Worm (Caenorhabditis elegans) whole organism, L2 larva: ENCODE data around the gene snt-1.

ENCODE experiments used
- C34F6.9 ChIP-seq: fragments of 150-350 bp; optimal IDR thresholded peaks from 2 replicates; lab custom pipeline; 2014; ENCODE audit warnings: missing biosample characterization, missing genetic modification characterization
- F13H6.1 ChIP-seq: sonication (generic microtip); optimal IDR thresholded peaks from 2 replicates; lab custom pipeline; 2016; ENCODE audit warnings: missing genetic modification characterization, missing compliant biosample characterization
- R02D3.7 ChIP-seq: fragments of 150-350 bp; optimal IDR thresholded peaks from 2 replicates; lab custom pipeline; 2014; ENCODE audit warnings: missing biosample characterization, missing genetic modification characterization
- Y55F3AM.14 ChIP-seq: fragments of 200-800 bp; sonication (Bioruptor generic); optimal IDR thresholded peaks from 2 replicates; lab custom pipeline; 2018; ENCODE audit warnings: mild to moderate bottlenecking, missing genetic modification characterization, missing compliant biosample characterization
- ZK546.5 ChIP-seq: sonication (generic microtip); optimal IDR thresholded peaks from 2 replicates; lab custom pipeline; 2017; ENCODE audit warnings: missing biosample characterization, missing genetic modification characterization
- alr-1 ChIP-seq: fragments of 150-350 bp; optimal IDR thresholded peaks from 2 replicates; lab custom pipeline; 2014; ENCODE audit warnings: missing biosample characterization, missing genetic modification characterization
- aly-2 ChIP-seq: fragments of 150-350 bp; optimal IDR thresholded peaks from 2 replicates; lab custom pipeline; 2014; ENCODE audit warnings: missing biosample characterization, missing genetic modification characterization
- ama-1 ChIP-seq: fragments of 150-350 bp; optimal IDR thresholded peaks from 2 replicates; lab custom pipeline; 2018; ENCODE audit warnings: inconsistent platforms
- blmp-1 ChIP-seq: sonication (generic microtip); optimal IDR thresholded peaks from 2 replicates; lab custom pipeline; 2017; ENCODE audit warnings: missing genetic modification characterization, mild to moderate bottlenecking, missing compliant biosample characterization, antibody characterized with exemption, moderate library complexity; ENCODE audit not compliant: insufficient read depth
- ceh-16 ChIP-seq: fragments of 150-350 bp; optimal IDR thresholded peaks from 2 replicates; lab custom pipeline; 2014; ENCODE audit warnings: missing biosample characterization, missing genetic modification characterization
- ceh-82 ChIP-seq: fragments of 150-350 bp; optimal IDR thresholded peaks from 2 replicates; lab custom pipeline; 2014; ENCODE audit warnings: missing biosample characterization, missing genetic modification characterization
- crh-2 ChIP-seq: sonication (generic microtip); optimal IDR thresholded peaks from 2 replicates; lab custom pipeline; 2017; ENCODE audit warnings: missing biosample characterization, missing genetic modification characterization
- dmd-4 ChIP-seq: sonication (generic microtip); optimal IDR thresholded peaks from 2 replicates; lab custom pipeline; 2017; ENCODE audit warnings: missing biosample characterization, missing genetic modification characterization
- egl-27 ChIP-seq: sonication (generic microtip); optimal IDR thresholded peaks from 3 replicates; lab custom pipeline; 2017; ENCODE audit warnings: missing biosample characterization, missing genetic modification reagents, missing genetic modification characterization
- elt-1 ChIP-seq: fragments of 150-350 bp; optimal IDR thresholded peaks from 2 replicates; lab custom pipeline; 2014; ENCODE audit warnings: missing biosample characterization, missing genetic modification characterization
- elt-3 ChIP-seq: sonication (generic microtip); optimal IDR thresholded peaks from 2 replicates; lab custom pipeline; 2017; ENCODE audit warnings: missing biosample characterization, missing genetic modification characterization
- fos-1 ChIP-seq: fragments of 150-350 bp; optimal IDR thresholded peaks from 2 replicates; lab custom pipeline; 2014; ENCODE audit warnings: missing biosample characterization, missing genetic modification characterization
- gmeb-1 ChIP-seq: fragments of 150-350 bp; optimal IDR thresholded peaks from 2 replicates; lab custom pipeline; 2014; ENCODE audit warnings: missing biosample characterization, missing genetic modification characterization
- lin-11 ChIP-seq: fragments of 150-350 bp; sonication (generic microtip); optimal IDR thresholded peaks from 2 replicates; lab custom pipeline; 2014; ENCODE audit warnings: missing biosample characterization, missing genetic modification characterization, inconsistent platforms, mixed read lengths
- lin-13 ChIP-seq: fragments of 150-350 bp; optimal IDR thresholded peaks from 2 replicates; lab custom pipeline; 2014; ENCODE audit warnings: missing biosample characterization, missing genetic modification reagents, missing genetic modification characterization
- lin-39 ChIP-seq: fragments of 150-350 bp; optimal IDR thresholded peaks from 2 replicates; lab custom pipeline; 2014; ENCODE audit warnings: missing biosample characterization, missing genetic modification reagents, missing genetic modification characterization
- lsy-2 ChIP-seq, 2 experiments: fragments of 150-350 bp in 1 of 2; sonication (generic microtip) in 1 of 2; optimal IDR thresholded peaks; 2 replicates each; lab custom pipeline; 2014 to 2017; ENCODE audit warnings: missing biosample characterization in 2 of 2, missing genetic modification characterization in 2 of 2
- mab-5 ChIP-seq: fragments of 150-350 bp; optimal IDR thresholded peaks from 2 replicates; lab custom pipeline; 2014; ENCODE audit warnings: missing biosample characterization, missing genetic modification characterization
- mbf-1 ChIP-seq: sonication (generic microtip); optimal IDR thresholded peaks from 2 replicates; lab custom pipeline; 2017; ENCODE audit warnings: missing biosample characterization, missing genetic modification characterization
- mdl-1 ChIP-seq, 2 experiments: fragments of 150-350 bp in 1 of 2; sonication (generic microtip) in 1 of 2; optimal IDR thresholded peaks; 2 replicates each; lab custom pipeline; 2017; ENCODE audit warnings: missing biosample characterization in 2 of 2, missing genetic modification characterization in 2 of 2
- nhr-10 ChIP-seq: sonication (generic microtip); optimal IDR thresholded peaks from 2 replicates; lab custom pipeline; 2017; ENCODE audit warnings: missing biosample characterization, missing genetic modification characterization
- nhr-11 ChIP-seq: fragments of 150-350 bp; optimal IDR thresholded peaks from 2 replicates; lab custom pipeline; 2014; ENCODE audit warnings: missing biosample characterization, missing genetic modification characterization
- nhr-12 ChIP-seq: fragments of 150-350 bp; optimal IDR thresholded peaks from 2 replicates; lab custom pipeline; 2014; ENCODE audit warnings: missing biosample characterization, missing genetic modification characterization
- nhr-129 ChIP-seq: fragments of 150-350 bp; optimal IDR thresholded peaks from 2 replicates; lab custom pipeline; 2014; ENCODE audit warnings: missing biosample characterization, missing genetic modification characterization
- nhr-21 ChIP-seq: fragments of 150-350 bp; optimal IDR thresholded peaks from 2 replicates; lab custom pipeline; 2014; ENCODE audit warnings: missing biosample characterization, missing genetic modification characterization
- nhr-23 ChIP-seq: fragments of 150-350 bp; optimal IDR thresholded peaks from 2 replicates; lab custom pipeline; 2014; ENCODE audit warnings: missing biosample characterization, missing genetic modification reagents, missing genetic modification characterization
- nhr-237 ChIP-seq: fragments of 150-350 bp; optimal IDR thresholded peaks from 2 replicates; lab custom pipeline; 2014; ENCODE audit warnings: missing biosample characterization, missing genetic modification characterization
- nhr-25 ChIP-seq: fragments of 150-350 bp; sonication (generic microtip); optimal IDR thresholded peaks from 3 replicates; lab custom pipeline; 2014; ENCODE audit warnings: missing biosample characterization, missing genetic modification characterization
- nhr-6 ChIP-seq: fragments of 150-350 bp; optimal IDR thresholded peaks from 2 replicates; lab custom pipeline; 2014; ENCODE audit warnings: missing biosample characterization, missing genetic modification characterization
- nhr-77 ChIP-seq: fragments of 150-350 bp; optimal IDR thresholded peaks from 2 replicates; lab custom pipeline; 2014; ENCODE audit warnings: missing biosample characterization, missing genetic modification characterization
- peb-1 ChIP-seq: fragments of 150-350 bp; optimal IDR thresholded peaks from 2 replicates; lab custom pipeline; 2014; ENCODE audit warnings: missing biosample characterization, missing genetic modification characterization
- sem-4 ChIP-seq: fragments of 150-350 bp; optimal IDR thresholded peaks from 2 replicates; lab custom pipeline; 2014; ENCODE audit warnings: missing biosample characterization, missing genetic modification reagents, missing genetic modification characterization
- skn-1 ChIP-seq: sonication (generic microtip); optimal IDR thresholded peaks from 2 replicates; lab custom pipeline; 2017; ENCODE audit warnings: missing biosample characterization, missing genetic modification characterization
- sma-3 ChIP-seq: sonication (generic microtip); optimal IDR thresholded peaks from 2 replicates; lab custom pipeline; 2016; ENCODE audit warnings: missing genetic modification reagents, missing genetic modification characterization, missing compliant biosample characterization
- sma-9 ChIP-seq, 2 experiments: fragments of 150-350 bp in 1 of 2; sonication (generic microtip) in 1 of 2; optimal IDR thresholded peaks; 2 replicates each; lab custom pipeline; 2014 to 2016; ENCODE audit warnings: missing genetic modification characterization in 2 of 2, mild to moderate bottlenecking in 1 of 2, missing biosample characterization in 1 of 2, missing compliant biosample characterization in 1 of 2, missing genetic modification reagents in 1 of 2, moderate library complexity in 1 of 2
- snpc-4 ChIP-seq: fragments of 150-350 bp; optimal IDR thresholded peaks from 2 replicates; lab custom pipeline; 2014; ENCODE audit warnings: missing biosample characterization, missing genetic modification characterization
- unc-39 ChIP-seq: fragments of 150-350 bp; optimal IDR thresholded peaks from 2 replicates; lab custom pipeline; 2014; ENCODE audit warnings: missing biosample characterization, missing genetic modification characterization
- unc-55 ChIP-seq: fragments of 150-350 bp; sonication (generic microtip); optimal IDR thresholded peaks from 3 replicates; lab custom pipeline; 2014; ENCODE audit warnings: missing biosample characterization, missing genetic modification reagents, missing genetic modification characterization
- unc-62 ChIP-seq: fragments of 150-350 bp; optimal IDR thresholded peaks from 2 replicates; lab custom pipeline; 2014; ENCODE audit warnings: missing biosample characterization, missing genetic modification reagents, missing genetic modification characterization
- zag-1 ChIP-seq: fragments of 150-350 bp; optimal IDR thresholded peaks from 2 replicates; lab custom pipeline; 2014; ENCODE audit warnings: missing biosample characterization, missing genetic modification characterization
- ztf-1 ChIP-seq: fragments of 200-800 bp; sonication (Bioruptor generic); conservative IDR thresholded peaks from 2 replicates; pipeline ENCODE4 v1.3.6; 2022; ENCODE audit warnings: missing genetic modification characterization, missing compliant biosample characterization
- ztf-11 ChIP-seq: sonication (generic microtip); optimal IDR thresholded peaks from 2 replicates; lab custom pipeline; 2017; ENCODE audit warnings: missing biosample characterization, missing genetic modification characterization
- ztf-4 ChIP-seq: fragments of 150-350 bp; optimal IDR thresholded peaks from 2 replicates; lab custom pipeline; 2014; ENCODE audit warnings: missing biosample characterization, missing genetic modification characterization

Gene snt-1

DNA sequence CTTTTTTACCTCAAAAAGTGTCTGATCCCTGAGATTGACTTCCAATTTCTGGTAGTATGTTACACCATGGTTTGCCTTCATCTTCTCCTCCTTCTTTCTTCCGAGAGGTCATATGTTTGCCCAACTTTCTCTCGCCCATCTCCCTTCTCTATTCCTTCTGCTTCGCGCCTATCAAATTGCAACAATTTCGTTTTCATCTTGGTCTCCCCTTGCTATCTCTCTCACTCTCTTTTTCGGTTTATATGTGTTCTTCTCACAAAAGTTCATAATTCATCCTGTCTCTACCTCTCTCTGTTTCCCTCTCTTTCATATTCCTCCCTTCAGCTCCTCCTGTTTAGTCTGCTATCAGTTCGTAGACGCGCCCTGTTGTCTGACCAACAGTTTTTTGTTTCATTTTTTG, 16.0 kb downstream of the snt-1 start:
- TF ChIP-seq nhr-77 (tag; lab: Kevin White, UChicago) (no peak), Y55F3AM.14 (no peak), sem-4 (tag; lab: Kevin White, UChicago) (peak; percentile 68), sma-9 (GFP tag; optimal IDR thresholded peaks at IDR 0.05; lab: Kevin White, UChicago) (peak; percentile 89), sma-9 (tag; optimal IDR thresholded peaks at IDR 0.05; lab: Kevin White, UChicago) (no peak), zag-1 (tag; lab: Kevin White, UChicago) (no peak), nhr-12 (tag; lab: Kevin White, UChicago) (no peak), nhr-129 (tag; lab: Kevin White, UChicago) (peak; percentile 70), egl-27 (peak; percentile 4), nhr-237 (no peak), skn-1 (tag; lab: Kevin White, UChicago) (no peak), nhr-25 (tag; lab: Kevin White, UChicago) (no peak), ztf-11 (tag; lab: Kevin White, UChicago) (no peak), unc-62 (GFP tag; lab: Kevin White, UChicago) (no peak), F13H6.1 (tag; lab: Kevin White, UChicago) (peak; percentile 69), aly-2 (no peak), fos-1 (peak; percentile 51), crh-2 (tag; lab: Kevin White, UChicago) (peak; percentile 42), C34F6.9 (tag; lab: Kevin White, UChicago) (peak; percentile 31), elt-1 (tag; lab: Kevin White, UChicago) (no peak), mdl-1 (tag; optimal IDR thresholded peaks at IDR 0.05; lab: Kevin White, UChicago) (peak in 1 of 2 experiments; percentile 16), ztf-4 (tag; lab: Kevin White, UChicago) (peak; percentile 15), ceh-16 (tag; lab: Kevin White, UChicago) (no peak), peb-1 (no peak), mab-5 (peak; percentile 13), alr-1 (tag; lab: Kevin White, UChicago) (no peak), nhr-21 (tag; lab: Kevin White, UChicago) (peak; percentile 43), lin-11 (no peak), unc-39 (tag; lab: Kevin White, UChicago) (no peak), ama-1 (no peak), gmeb-1 (tag; lab: Kevin White, UChicago) (no peak), unc-55 (GFP tag; lab: Kevin White, UChicago) (no peak), R02D3.7 (tag; lab: Kevin White, UChicago) (no peak), elt-3 (tag; lab: Kevin White, UChicago) (no peak), ZK546.5 (tag; lab: Kevin White, UChicago) (no peak), ztf-1 (GFP tag; lab: Robert Waterston, UW) (no peak), dmd-4 (tag; lab: Kevin White, UChicago) (no peak), lin-39 (tag; lab: Kevin White, UChicago) (no peak), nhr-10 (tag; lab: Kevin White, UChicago) (no peak), sma-3 (peak; percentile 72), nhr-23 (no peak), blmp-1 (tag; lab: Kevin White, UChicago) (peak; percentile 94), lsy-2 (tag; optimal IDR thresholded peaks at IDR 0.05; lab: Kevin White, UChicago) (peak in 1 of 2 experiments; percentile 32), nhr-6 (tag; lab: Kevin White, UChicago) (peak; percentile 61), snpc-4 (tag; lab: Kevin White, UChicago) (no peak), mbf-1 (tag; lab: Kevin White, UChicago) (no peak), lin-13 (GFP tag; lab: Kevin White, UChicago) (peak; percentile 22), ceh-82 (tag; lab: Kevin White, UChicago) (no peak), nhr-11 (tag; lab: Kevin White, UChicago) (no peak)
